Fruit fly (Drosophila melanogaster) whole organism, embryonic: ENCODE measurements around the gene CG7362.

ENCODE experiments used
- Aef1 ChIP-seq: fragments of 200-800 bp; sonication (Bioruptor generic); IDR thresholded peaks from 3 replicates; pipeline ENCODE4 v1.3.6; 2022; ENCODE audit warnings: missing biosample characterization, missing genetic modification characterization
- B-H2 ChIP-seq: fragments of 200-800 bp; sonication (Bioruptor generic); optimal IDR thresholded peaks from 2 replicates; lab custom pipeline; 2018; ENCODE audit warnings: missing biosample characterization, mild to moderate bottlenecking, missing genetic modification characterization
- Bdp1 ChIP-seq: fragments of 200-800 bp; sonication (Bioruptor generic); optimal IDR thresholded peaks from 3 replicates; lab custom pipeline; 2016; ENCODE audit warnings: missing biosample characterization, missing genetic modification characterization
- CG10979 ChIP-seq: fragments of 200-800 bp; sonication (Bioruptor generic); optimal IDR thresholded peaks from 2 replicates; lab custom pipeline; 2018; ENCODE audit warnings: missing biosample characterization, mild to moderate bottlenecking, missing genetic modification characterization, moderate library complexity
- CG11085 ChIP-seq: fragments of 200-800 bp; sonication (Bioruptor generic); IDR thresholded peaks from 2 replicates; pipeline ENCODE4 v1.3.6; 2022; ENCODE audit warnings: missing biosample characterization, missing genetic modification characterization
- CG13296 ChIP-seq: fragments of 200-800 bp; sonication (Bioruptor generic); optimal IDR thresholded peaks from 3 replicates; lab custom pipeline; 2018; ENCODE audit warnings: missing biosample characterization, mild to moderate bottlenecking, missing genetic modification characterization
- CG14014 ChIP-seq: fragments of 200-800 bp; sonication (Bioruptor generic); IDR thresholded peaks from 2 replicates; pipeline ENCODE4 v1.3.6; 2022; ENCODE audit warnings: missing biosample characterization, missing genetic modification characterization
- CG1647 ChIP-seq: fragments of 200-800 bp; sonication (Bioruptor generic); optimal IDR thresholded peaks from 3 replicates; lab custom pipeline; 2016; ENCODE audit warnings: missing biosample characterization, missing genetic modification characterization
- CG16779 ChIP-seq: fragments of 200-800 bp; sonication (Bioruptor generic); IDR thresholded peaks from 2 replicates; pipeline ENCODE4 v1.3.6; 2022; ENCODE audit warnings: missing biosample characterization, missing genetic modification characterization
- CG18476 ChIP-seq: fragments of 200-800 bp; sonication (Bioruptor generic); optimal IDR thresholded peaks from 2 replicates; lab custom pipeline; 2016; ENCODE audit warnings: missing biosample characterization, mild to moderate bottlenecking, missing genetic modification characterization
- CG2678 ChIP-seq: fragments of 200-800 bp; sonication (Bioruptor generic); optimal IDR thresholded peaks from 3 replicates; lab custom pipeline; 2019; ENCODE audit warnings: missing biosample characterization, mild to moderate bottlenecking, missing genetic modification characterization, moderate library complexity
- CG31224 ChIP-seq: fragments of 200-800 bp; sonication (Bioruptor generic); IDR thresholded peaks from 2 replicates; pipeline ENCODE4 v1.3.6; 2022; ENCODE audit warnings: missing biosample characterization, missing genetic modification characterization
- CG31365 ChIP-seq: fragments of 200-800 bp; sonication (Bioruptor generic); optimal IDR thresholded peaks from 2 replicates; lab custom pipeline; 2018; ENCODE audit warnings: missing biosample characterization, mild to moderate bottlenecking, missing genetic modification characterization
- CG31441 ChIP-seq: fragments of 200-800 bp; sonication (Bioruptor generic); IDR thresholded peaks from 2 replicates; pipeline ENCODE4 v1.3.6; 2022; ENCODE audit warnings: missing biosample characterization, missing genetic modification characterization
- CG34422 ChIP-seq: fragments of 200-800 bp; sonication (Bioruptor generic); IDR thresholded peaks from 3 replicates; pipeline ENCODE4 v1.3.6; 2022; ENCODE audit warnings: missing biosample characterization, missing genetic modification characterization
- CG4282 ChIP-seq: fragments of 200-800 bp; sonication (Bioruptor generic); optimal IDR thresholded peaks from 2 replicates; lab custom pipeline; 2016; ENCODE audit warnings: missing biosample characterization, missing genetic modification characterization
- CG4404 ChIP-seq: fragments of 200-800 bp; sonication (Bioruptor generic); IDR thresholded peaks from 2 replicates; pipeline ENCODE4 v1.3.6; 2022; ENCODE audit warnings: missing biosample characterization, missing genetic modification characterization
- CG7357 ChIP-seq: fragments of 200-800 bp; sonication (Bioruptor generic); IDR thresholded peaks from 3 replicates; pipeline ENCODE4 v1.3.6; 2022; ENCODE audit warnings: missing biosample characterization, missing genetic modification characterization
- CG7745 ChIP-seq: fragments of 200-800 bp; sonication (Bioruptor generic); optimal IDR thresholded peaks from 2 replicates; lab custom pipeline; 2018; ENCODE audit warnings: missing biosample characterization, mild to moderate bottlenecking, missing genetic modification characterization, moderate library complexity
- CG7839 ChIP-seq: fragments of 200-800 bp; sonication (Bioruptor generic); optimal IDR thresholded peaks from 3 replicates; lab custom pipeline; 2018; ENCODE audit warnings: missing biosample characterization, mild to moderate bottlenecking, missing genetic modification characterization, moderate library complexity
- CG8478 ChIP-seq: fragments of >200 bp; optimal IDR thresholded peaks from 2 replicates; lab custom pipeline; 2018
- CG9215 ChIP-seq: fragments of 200-800 bp; sonication (Bioruptor generic); IDR thresholded peaks from 2 replicates; pipeline ENCODE4 v1.3.6; 2022; ENCODE audit warnings: missing biosample characterization, missing genetic modification characterization
- CG9437 ChIP-seq: fragments of 200-800 bp; sonication (Bioruptor generic); optimal IDR thresholded peaks from 2 replicates; lab custom pipeline; 2018; ENCODE audit warnings: missing biosample characterization, mild to moderate bottlenecking, missing genetic modification characterization
- E2f1 ChIP-seq: fragments of 200-800 bp; sonication (Bioruptor generic); IDR thresholded peaks from 2 replicates; pipeline ENCODE4 v1.3.6; 2022; ENCODE audit warnings: missing biosample characterization, missing genetic modification characterization
- E2f2 ChIP-seq: fragments of 200-800 bp; sonication (Bioruptor generic); IDR thresholded peaks from 2 replicates; pipeline ENCODE4 v1.3.6; 2022; ENCODE audit warnings: missing biosample characterization, missing genetic modification characterization
- HmgD ChIP-seq: fragments of 200-800 bp; sonication (Bioruptor generic); optimal IDR thresholded peaks from 3 replicates; lab custom pipeline; 2016; ENCODE audit warnings: missing biosample characterization, missing genetic modification characterization
- Meics ChIP-seq: fragments of 200-800 bp; sonication (Bioruptor generic); optimal IDR thresholded peaks from 2 replicates; lab custom pipeline; 2017; ENCODE audit warnings: missing biosample characterization, mild to moderate bottlenecking, missing genetic modification characterization
- Side ChIP-seq: fragments of 200-800 bp; sonication (Bioruptor generic); optimal IDR thresholded peaks from 2 replicates; lab custom pipeline; 2016; ENCODE audit warnings: missing biosample characterization, missing genetic modification characterization
- TFAM ChIP-seq: fragments of 200-800 bp; sonication (Bioruptor generic); optimal IDR thresholded peaks from 2 replicates; lab custom pipeline; 2017; ENCODE audit warnings: missing biosample characterization, missing genetic modification characterization, inconsistent platforms
- Trl ChIP-seq, 3 experiments: fragments of >200 bp in 2 of 3; fragments of 200-800 bp in 1 of 3; sonication (Bioruptor generic) in 1 of 3; optimal IDR thresholded peaks; 2 replicates in 1 of 3; 3 replicates in 2 of 3; lab custom pipeline; 2016 to 2017; ENCODE audit warnings: missing biosample characterization in 1 of 3, missing genetic modification characterization in 1 of 3
- chinmo ChIP-seq: fragments of 200-800 bp; sonication (Bioruptor generic); IDR thresholded peaks from 4 replicates; pipeline ENCODE4 v1.3.6; 2022; ENCODE audit warnings: missing biosample characterization, missing genetic modification characterization; ENCODE audit not compliant: partially characterized antibody
- dm ChIP-seq: fragments of 200-800 bp; sonication (Bioruptor generic); optimal IDR thresholded peaks from 3 replicates; lab custom pipeline; 2016; ENCODE audit warnings: missing biosample characterization, missing genetic modification characterization
- dmrt99B ChIP-seq: fragments of 200-800 bp; sonication (Bioruptor generic); optimal IDR thresholded peaks from 2 replicates; lab custom pipeline; 2018; ENCODE audit warnings: missing biosample characterization, mild to moderate bottlenecking, missing genetic modification characterization, moderate library complexity
- fd64A ChIP-seq: fragments of 200-800 bp; sonication (Bioruptor generic); optimal IDR thresholded peaks from 3 replicates; lab custom pipeline; 2018; ENCODE audit warnings: missing biosample characterization, mild to moderate bottlenecking, missing genetic modification characterization
- gsb ChIP-seq: fragments of 200-800 bp; sonication (Bioruptor generic); IDR thresholded peaks from 2 replicates; pipeline ENCODE4 v1.3.6; 2022; ENCODE audit warnings: missing biosample characterization, missing genetic modification characterization
- hbn ChIP-seq: fragments of 200-800 bp; sonication (Bioruptor generic); IDR thresholded peaks from 2 replicates; pipeline ENCODE4 v1.3.6; 2022; ENCODE audit warnings: missing biosample characterization, missing genetic modification characterization; ENCODE audit not compliant: partially characterized antibody
- jigr1 ChIP-seq: fragments of 200-800 bp; sonication (Bioruptor generic); IDR thresholded peaks from 3 replicates; pipeline ENCODE4 v1.3.6; 2022; ENCODE audit warnings: missing biosample characterization, missing genetic modification characterization
- jumu ChIP-seq: fragments of 200-800 bp; sonication (Bioruptor generic); optimal IDR thresholded peaks from 3 replicates; lab custom pipeline; 2016; ENCODE audit warnings: missing biosample characterization, missing genetic modification characterization
- mirr ChIP-seq: fragments of 200-800 bp; sonication (Bioruptor generic); optimal IDR thresholded peaks from 3 replicates; lab custom pipeline; 2018; ENCODE audit warnings: missing biosample characterization, mild to moderate bottlenecking, missing genetic modification characterization
- mld ChIP-seq: fragments of 200-800 bp; sonication (Bioruptor generic); IDR thresholded peaks from 3 replicates; pipeline ENCODE4 v1.3.6; 2022; ENCODE audit warnings: missing biosample characterization, missing genetic modification characterization; ENCODE audit not compliant: partially characterized antibody
- pan ChIP-seq, 4 experiments: fragments of >200 bp in 3 of 4; fragments of 200-800 bp in 1 of 4; sonication (Bioruptor generic) in 1 of 4; optimal IDR thresholded peaks in 3 of 4; IDR thresholded peaks in 1 of 4; 2 replicates each; pipeline versions ENCODE4 v1.3.6 to Lab custom; 2017 to 2022; ENCODE audit warnings: missing biosample characterization in 2 of 4, missing genetic modification characterization in 2 of 4, mixed read lengths in 1 of 4
- pzg ChIP-seq: fragments of 200-800 bp; sonication (Bioruptor generic); optimal IDR thresholded peaks from 3 replicates; lab custom pipeline; 2018; ENCODE audit warnings: missing biosample characterization, mild to moderate bottlenecking, missing genetic modification characterization, moderate library complexity
- sd ChIP-seq: fragments of 200-800 bp; sonication (Bioruptor generic); optimal IDR thresholded peaks from 3 replicates; lab custom pipeline; 2018; ENCODE audit warnings: missing biosample characterization, mild to moderate bottlenecking, missing genetic modification characterization, moderate library complexity
- sisA ChIP-seq: fragments of 200-800 bp; sonication (Bioruptor generic); IDR thresholded peaks from 2 replicates; pipeline ENCODE4 v1.3.6; 2022; ENCODE audit warnings: missing biosample characterization, missing genetic modification characterization
- slou ChIP-seq: fragments of 200-800 bp; sonication (Bioruptor generic); optimal IDR thresholded peaks from 3 replicates; lab custom pipeline; 2016; ENCODE audit warnings: missing biosample characterization, missing genetic modification characterization
- slp2 ChIP-seq: fragments of 200-800 bp; sonication (Bioruptor generic); optimal IDR thresholded peaks from 2 replicates; lab custom pipeline; 2016; ENCODE audit warnings: missing biosample characterization, missing genetic modification characterization
- so ChIP-seq: fragments of 200-800 bp; sonication (Bioruptor generic); IDR thresholded peaks from 3 replicates; pipeline ENCODE4 v1.3.6; 2022; ENCODE audit warnings: missing biosample characterization, missing genetic modification characterization
- tll ChIP-seq, 2 experiments: fragments of 200-800 bp in 1 of 2; fragments of >200 bp in 1 of 2; sonication (Bioruptor generic) in 1 of 2; optimal IDR thresholded peaks; 2 replicates each; lab custom pipeline; 2017 to 2019; ENCODE audit warnings: missing biosample characterization in 2 of 2, missing genetic modification characterization in 2 of 2, mild to moderate bottlenecking in 1 of 2, moderate library complexity in 1 of 2
- z ChIP-seq: fragments of 200-800 bp; sonication (Bioruptor generic); IDR thresholded peaks from 3 replicates; pipeline ENCODE4 v1.3.6; 2022; ENCODE audit warnings: missing biosample characterization, missing genetic modification characterization

CG7362 gene

dm6 chr3R:14740658-14741191 lies 13.5 kb downstream of the CG7362 start (continued):
- TF ChIP-seq dmrt99B (tag; lab: Kevin White, UChicago) (peak; percentile 29), Meics (peak; percentile 42), CG31441 (GFP tag; lab: Robert Waterston, UW) (no peak), jigr1 (GFP tag; lab: Robert Waterston, UW) (no peak), CG13296 (GFP tag; lab: Kevin White, UChicago) (peak; percentile 63), CG7839 (peak; percentile 56), CG11085 (peak; percentile 52; the same call in 1 of the 2 replicates), CG7357 (peak; percentile 42; the same call in 1 of the 3 replicates), slou (GFP tag; lab: Kevin White, UChicago) (no peak), B-H2 (peak; percentile 86), slp2 (GFP tag; lab: Kevin White, UChicago) (peak; percentile 41), E2f1 (peak; percentile 39), CG34422 (GFP tag; lab: Robert Waterston, UW) (peak; percentile 66; the same call in 1 of the 3 replicates), sd (tag; lab: Kevin White, UChicago) (no peak), CG31224 (peak; percentile 38; the same call in 1 of the 2 replicates), CG9215 (GFP tag; lab: Robert Waterston, UW) (peak; percentile 70), hbn (GFP tag; lab: Robert Waterston, UW) (no peak; the same call in 1 of the 2 replicates), CG10979 (tag; lab: Kevin White, UChicago) (peak; percentile 10), mirr (peak; percentile 80), gsb (GFP tag; lab: Robert Waterston, UW) (peak; percentile 66), CG9437 (peak; percentile 8), Trl (optimal IDR thresholded peaks at IDR 0.05; lab: Kevin White, UChicago) (no peak), Trl (GFP tag; optimal IDR thresholded peaks at IDR 0.05; lab: Kevin White, UChicago) (peak; percentile 69), CG16779 (GFP tag; lab: Robert Waterston, UW) (no peak), E2f2 (GFP tag; lab: Robert Waterston, UW) (no peak; the same call in 1 of the 2 replicates), tll (GFP tag; optimal IDR thresholded peaks at IDR 0.05; lab: Kevin White, UChicago) (peak in 1 of 2 experiments; percentile 21), z (GFP tag; lab: Robert Waterston, UW) (no peak), mld (GFP tag; lab: Robert Waterston, UW) (no peak), CG8478 (lab: Kevin White, UChicago) (peak; percentile 98), sisA (GFP tag; lab: Robert Waterston, UW) (peak; percentile 70), chinmo (GFP tag; lab: Robert Waterston, UW) (peak; percentile 65; the same call in 2 of the 4 replicates), CG4282 (GFP tag; lab: Kevin White, UChicago) (peak; percentile 34), CG31365 (tag; lab: Kevin White, UChicago) (peak; percentile 36), Aef1 (GFP tag; lab: Robert Waterston, UW) (peak; percentile 57; the same call in 2 of the 3 replicates), TFAM (GFP tag; lab: Kevin White, UChicago) (no peak), pan (optimal IDR thresholded peaks at IDR 0.05; lab: Kevin White, UChicago) (no peak), pan (GFP tag; optimal IDR thresholded peaks at IDR 0.05 in 1 of 2, IDR thresholded peaks at IDR 0.05 in 1 of 2) (peak in 1 of 2 experiments; percentile 35), CG7745 (tag; lab: Kevin White, UChicago) (peak; percentile 79), fd64A (GFP tag; lab: Kevin White, UChicago) (peak; percentile 36), CG14014 (GFP tag; lab: Robert Waterston, UW) (peak; percentile 46), CG1647 (peak; percentile 52), Bdp1 (GFP tag; lab: Kevin White, UChicago) (peak; percentile 76), so (GFP tag; lab: Robert Waterston, UW) (peak; percentile 38; the same call in 1 of the 3 replicates), Side (GFP tag; lab: Kevin White, UChicago) (peak; percentile 74), pzg (GFP tag; lab: Kevin White, UChicago) (peak; percentile 96), HmgD (GFP tag; lab: Kevin White, UChicago) (peak; percentile 89), jumu (peak; percentile 86), CG18476 (GFP tag; lab: Kevin White, UChicago) (no peak), CG4404 (GFP tag; lab: Robert Waterston, UW) (peak; percentile 39; the same call in 1 of the 2 replicates), CG2678 (tag; lab: Kevin White, UChicago) (peak; percentile 22), dm (peak; percentile 77)
